Worm (Caenorhabditis elegans) whole organism, L1 larva: Measurements from ENCODE around the gene fbxa-154.

Source experiments
- C34B4.2 ChIP-seq: sonication (generic microtip); optimal IDR thresholded peaks from 2 replicates; lab custom pipeline; 2017; ENCODE audit warnings: mild to moderate bottlenecking, missing genetic modification characterization, missing compliant biosample characterization
- F16B12.6 ChIP-seq: fragments of 150-350 bp; optimal IDR thresholded peaks from 2 replicates; lab custom pipeline; 2014; ENCODE audit warnings: missing biosample characterization, missing genetic modification characterization
- aha-1 ChIP-seq: fragments of 150-350 bp; optimal IDR thresholded peaks from 2 replicates; lab custom pipeline; 2014; ENCODE audit warnings: missing biosample characterization, missing genetic modification characterization
- ama-1 ChIP-seq: fragments of 150-350 bp; optimal IDR thresholded peaks from 2 replicates; lab custom pipeline; 2014
- blmp-1 ChIP-seq: fragments of 150-350 bp; optimal IDR thresholded peaks from 2 replicates; lab custom pipeline; 2014; ENCODE audit warnings: missing biosample characterization, missing genetic modification characterization
- ceh-63 ChIP-seq: fragments of 200-800 bp; sonication (Bioruptor generic); optimal IDR thresholded peaks from 2 replicates; lab custom pipeline; 2018; ENCODE audit warnings: mild to moderate bottlenecking, missing genetic modification characterization, missing compliant biosample characterization
- ceh-8 ChIP-seq: fragments of 200-800 bp; sonication (Bioruptor generic); optimal IDR thresholded peaks from 2 replicates; lab custom pipeline; 2018; ENCODE audit warnings: mild to moderate bottlenecking, missing genetic modification characterization, moderate library complexity, missing compliant biosample characterization
- ceh-90 ChIP-seq: sonication (generic microtip); optimal IDR thresholded peaks from 2 replicates; lab custom pipeline; 2016; ENCODE audit warnings: missing genetic modification characterization, missing compliant biosample characterization
- dpl-1 ChIP-seq, 3 experiments: fragments of 150-350 bp in 2 of 3; sonication (generic microtip) in 1 of 3; optimal IDR thresholded peaks; 2 replicates each; lab custom pipeline; 2014 to 2017; ENCODE audit warnings: missing biosample characterization in 3 of 3, missing genetic modification characterization in 3 of 3, missing genetic modification reagents in 3 of 3
- efl-1 ChIP-seq, 4 experiments: fragments of 150-350 bp; optimal IDR thresholded peaks in 3 of 4; peaks in 1 of 4; 1 replicate in 1 of 4; 2 replicates in 3 of 4; lab custom pipeline; 2014; ENCODE audit warnings: missing biosample characterization in 2 of 4, missing genetic modification characterization in 2 of 4, missing genetic modification reagents in 2 of 4
- elt-3 ChIP-seq, 6 experiments: fragments of 150-350 bp in 1 of 6; sonication (generic microtip); optimal IDR thresholded peaks; 2 replicates each; lab custom pipeline; 2017 to 2018; ENCODE audit warnings: missing biosample characterization in 6 of 6, missing genetic modification characterization in 6 of 6, inconsistent platforms in 1 of 6
- fkh-10 ChIP-seq: sonication (generic microtip); optimal IDR thresholded peaks from 2 replicates; lab custom pipeline; 2017; ENCODE audit warnings: missing biosample characterization, missing genetic modification reagents, missing genetic modification characterization
- hlh-4 ChIP-seq: sonication (generic microtip); optimal IDR thresholded peaks from 2 replicates; lab custom pipeline; 2016; ENCODE audit warnings: mild to moderate bottlenecking, missing genetic modification characterization, missing compliant biosample characterization
- irx-1 ChIP-seq: sonication (generic microtip); optimal IDR thresholded peaks from 2 replicates; lab custom pipeline; 2016; ENCODE audit warnings: missing genetic modification characterization, missing compliant biosample characterization
- isw-1 ChIP-seq: fragments of 200-800 bp; sonication (Bioruptor generic); IDR thresholded peaks from 2 replicates; pipeline ENCODE4 v1.3.6; 2022; ENCODE audit warnings: missing genetic modification characterization, missing compliant biosample characterization
- lsy-2 ChIP-seq, 2 experiments: fragments of 150-350 bp; optimal IDR thresholded peaks; 2 replicates each; lab custom pipeline; 2014; ENCODE audit warnings: missing biosample characterization in 2 of 2, missing genetic modification characterization in 2 of 2
- mab-9 ChIP-seq: fragments of 200-800 bp; sonication (Bioruptor generic); IDR thresholded peaks from 2 replicates; pipeline ENCODE4 v1.3.6; 2022; ENCODE audit warnings: missing genetic modification reagents, missing genetic modification characterization, missing compliant biosample characterization
- mef-2 ChIP-seq: fragments of 150-350 bp; optimal IDR thresholded peaks from 2 replicates; lab custom pipeline; 2014; ENCODE audit warnings: missing biosample characterization, missing genetic modification characterization
- nhr-47 ChIP-seq: sonication (generic microtip); optimal IDR thresholded peaks from 2 replicates; lab custom pipeline; 2016; ENCODE audit warnings: mild to moderate bottlenecking, missing genetic modification characterization, moderate library complexity, missing compliant biosample characterization
- nhr-76 ChIP-seq: sonication (generic microtip); optimal IDR thresholded peaks from 2 replicates; lab custom pipeline; 2017; ENCODE audit warnings: missing biosample characterization, missing genetic modification characterization
- nhr-77 ChIP-seq: fragments of 150-350 bp; optimal IDR thresholded peaks from 2 replicates; lab custom pipeline; 2014; ENCODE audit warnings: missing biosample characterization, missing genetic modification characterization
- nhr-84 ChIP-seq: sonication (generic microtip); optimal IDR thresholded peaks from 2 replicates; lab custom pipeline; 2017; ENCODE audit warnings: missing biosample characterization, missing genetic modification characterization
- nhr-85 ChIP-seq: sonication (generic microtip); peaks from one replicate; lab custom pipeline; 2016; ENCODE audit warnings: missing genetic modification characterization, inconsistent platforms, missing compliant biosample characterization
- nhr-90 ChIP-seq: sonication (generic microtip); optimal IDR thresholded peaks from 2 replicates; lab custom pipeline; 2016; ENCODE audit warnings: mild to moderate bottlenecking, missing genetic modification characterization, missing compliant biosample characterization; ENCODE audit not compliant: poor library complexity
- pag-3 ChIP-seq: sonication (generic microtip); optimal IDR thresholded peaks from 2 replicates; lab custom pipeline; 2017; ENCODE audit warnings: missing genetic modification characterization, mild to moderate bottlenecking, missing compliant biosample characterization, antibody characterized with exemption, borderline replicate concordance; ENCODE audit not compliant: insufficient read depth
- pax-3 ChIP-seq: fragments of 200-800 bp; sonication (Bioruptor generic); optimal IDR thresholded peaks from 2 replicates; lab custom pipeline; 2018; ENCODE audit warnings: mild to moderate bottlenecking, missing genetic modification characterization, moderate library complexity, missing compliant biosample characterization
- pqm-1 ChIP-seq: sonication (generic microtip); optimal IDR thresholded peaks from 3 replicates; lab custom pipeline; 2017; ENCODE audit warnings: missing biosample characterization, missing genetic modification characterization
- rnt-1 ChIP-seq: sonication (generic microtip); optimal IDR thresholded peaks from 2 replicates; lab custom pipeline; 2016; ENCODE audit warnings: mild to moderate bottlenecking, missing genetic modification characterization, moderate library complexity, missing compliant biosample characterization
- snpc-4 ChIP-seq: fragments of 150-350 bp; optimal IDR thresholded peaks from 2 replicates; lab custom pipeline; 2014; ENCODE audit warnings: missing biosample characterization, missing genetic modification characterization
- swsn-7 ChIP-seq: sonication (generic microtip); optimal IDR thresholded peaks from 2 replicates; lab custom pipeline; 2016; ENCODE audit warnings: missing genetic modification characterization, missing compliant biosample characterization
- tlp-1 ChIP-seq: fragments of 150-350 bp; optimal IDR thresholded peaks from 2 replicates; lab custom pipeline; 2014; ENCODE audit warnings: missing biosample characterization, missing genetic modification characterization
- zag-1 ChIP-seq: fragments of 150-350 bp; optimal IDR thresholded peaks from 2 replicates; lab custom pipeline; 2014; ENCODE audit warnings: missing biosample characterization, missing genetic modification characterization
- zip-4 ChIP-seq: fragments of 200-800 bp; sonication (Bioruptor generic); optimal IDR thresholded peaks from 2 replicates; lab custom pipeline; 2018; ENCODE audit warnings: mild to moderate bottlenecking, missing genetic modification characterization, moderate library complexity, missing compliant biosample characterization
- ztf-11 ChIP-seq, 2 experiments: sonication (generic microtip); optimal IDR thresholded peaks; 2 replicates each; lab custom pipeline; 2016 to 2017; ENCODE audit warnings: missing genetic modification characterization in 2 of 2, missing biosample characterization in 1 of 2, missing compliant biosample characterization in 1 of 2
- ztf-4 ChIP-seq: fragments of 150-350 bp; optimal IDR thresholded peaks from 2 replicates; lab custom pipeline; 2014; ENCODE audit warnings: missing biosample characterization, missing genetic modification characterization

fbxa-154 gene

DNA sequence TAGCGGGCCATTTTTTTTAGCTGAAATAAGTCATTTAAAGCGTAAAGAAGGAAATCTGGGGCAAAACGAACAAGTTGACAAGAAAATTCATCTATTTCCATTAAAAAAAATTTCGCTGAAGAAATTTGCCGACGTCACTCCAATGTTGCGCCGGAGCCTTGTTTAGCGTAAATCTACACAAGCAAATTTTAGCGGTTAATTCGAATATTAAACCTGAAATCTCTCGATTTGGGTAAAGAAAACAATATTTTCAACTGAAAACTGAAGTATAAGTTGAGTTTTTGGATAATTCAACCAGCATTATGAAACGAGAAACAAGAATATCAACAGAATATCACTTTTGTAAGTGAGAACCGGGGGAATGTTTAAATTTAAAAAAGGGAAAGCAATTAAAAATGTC is 26.6 kb downstream of the fbxa-154 start, which contains the start of gene F28F8.9 (continued):
- no peak for TF ChIP-seq irx-1
- TF ChIP-seq efl-1 (optimal IDR thresholded peaks at IDR 0.05; lab: Kevin White, UChicago): peak; percentile 44 to 94
- peak; percentile 93 to 99 for TF ChIP-seq efl-1 (GFP tag; optimal IDR thresholded peaks at IDR 0.05 in 1 of 2; lab: Kevin White, UChicago)
- TF ChIP-seq pag-3 (tag; lab: Kevin White, UChicago): no peak
- no peak for TF ChIP-seq C34B4.2 (tag; lab: Kevin White, UChicago)
- no peak for TF ChIP-seq ceh-90
- TF ChIP-seq lsy-2 (tag; optimal IDR thresholded peaks at IDR 0.05; lab: Kevin White, UChicago): peak; percentile 67 to 80
- peak; percentile 40 for TF ChIP-seq snpc-4
- peak; percentile 40 for TF ChIP-seq nhr-90 (tag; lab: Kevin White, UChicago)

DNA sequence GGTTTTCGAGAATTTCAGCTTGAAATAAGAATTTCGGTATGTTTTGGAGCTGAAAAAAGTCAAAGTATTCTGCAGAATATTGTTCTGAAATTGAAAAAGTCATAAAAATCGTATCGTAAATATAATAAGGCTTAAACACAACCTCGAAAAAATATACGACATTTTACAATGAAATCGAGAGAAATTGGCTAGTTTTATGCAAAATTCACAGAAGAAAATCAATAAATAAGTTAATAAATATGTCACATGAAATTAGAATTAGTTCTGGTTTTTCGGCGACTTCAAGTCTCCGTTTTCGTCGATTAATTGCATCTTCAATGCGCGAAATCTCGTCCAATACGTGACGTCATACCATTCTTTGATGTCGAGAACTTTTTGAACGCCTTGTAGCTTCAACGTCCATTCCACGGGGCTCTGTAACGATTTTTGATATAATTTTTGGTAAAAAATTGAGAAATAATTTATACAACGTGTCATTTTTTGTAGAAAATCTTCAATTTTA is 27.5 kb downstream of the fbxa-154 start, which contains the start of gene atx-3:
atx-3 (minus strand) TSS at position 51 of the 502 bp plus-strand sequence.
- TF ChIP-seq mab-9 (no peak), F16B12.6 (no peak), hlh-4 (tag; lab: Kevin White, UChicago) (no peak), ama-1 (lab: Kevin White, UChicago) (no peak), efl-1 (optimal IDR thresholded peaks at IDR 0.05; lab: Kevin White, UChicago) (no peak), efl-1 (GFP tag; optimal IDR thresholded peaks at IDR 0.05 in 1 of 2; lab: Kevin White, UChicago) (peak in 1 of 2 experiments; percentile 4), zag-1 (tag; lab: Kevin White, UChicago) (no peak), zip-4 (GFP tag; lab: Kevin White, UChicago) (no peak), nhr-47 (tag; lab: Kevin White, UChicago) (no peak), nhr-85 (peak; percentile 54), blmp-1 (tag; lab: Kevin White, UChicago) (peak; percentile 56), elt-3 (tag; optimal IDR thresholded peaks at IDR 0.05; lab: Kevin White, UChicago) (peak in 1 of 6 experiments; percentile 19)
- TF ChIP-seq, all 84 proteins: peak for 4

DNA sequence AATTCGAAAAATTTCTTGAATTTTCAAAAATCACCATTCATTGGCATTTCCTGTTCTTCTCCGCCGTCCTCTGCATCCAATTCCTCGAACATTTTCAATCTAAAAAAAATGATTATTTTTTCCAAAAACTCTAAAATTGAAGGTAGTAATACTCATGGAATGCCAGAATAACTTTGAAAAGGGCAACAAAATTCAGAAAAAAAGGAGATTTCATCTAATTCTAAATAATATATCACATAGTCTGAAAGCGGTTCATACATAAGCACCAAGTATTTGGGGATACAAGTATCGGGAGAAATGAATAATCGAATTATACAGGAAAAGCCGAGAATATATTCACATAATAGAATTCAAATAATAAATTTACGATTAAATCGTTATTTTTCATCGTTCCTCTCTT is 29.6 kb downstream of the fbxa-154 start, which contains the start of gene mdt-28:
mdt-28 (minus strand) TSS at position 101 of the 400 bp plus-strand sequence.
- TF ChIP-seq ztf-11 (tag; optimal IDR thresholded peaks at IDR 0.05; lab: Kevin White, UChicago) (no peak), ceh-63 (no peak)

DNA sequence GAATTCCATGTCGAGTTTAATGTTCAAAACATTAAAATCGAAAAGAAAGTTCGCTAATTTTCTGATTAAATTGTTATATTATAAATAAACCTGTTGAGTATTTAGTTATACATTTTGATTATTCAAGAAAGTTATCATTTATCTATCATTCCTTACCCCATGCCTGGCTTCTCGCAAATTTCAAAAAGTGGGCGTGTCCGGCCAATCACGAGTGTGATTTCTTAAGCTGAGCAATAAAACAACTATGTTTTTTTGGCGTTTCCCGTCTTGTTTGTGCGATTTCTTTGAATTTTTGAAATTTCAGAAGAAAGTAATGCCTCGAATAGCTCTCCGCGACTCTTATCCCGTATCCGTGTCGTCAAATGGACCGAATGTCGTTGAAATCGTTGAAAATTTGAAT is 32.3 kb downstream of the fbxa-154 start, which contains the start of gene fbxa-94:
fbxa-94 (plus strand) TSS at position 301 of the 400 bp plus-strand sequence.
- TF ChIP-seq pag-3 (tag; lab: Kevin White, UChicago) (no peak), F16B12.6 (no peak), ztf-4 (tag; lab: Kevin White, UChicago) (no peak), zip-4 (GFP tag; lab: Kevin White, UChicago) (no peak), dpl-1 (GFP tag; optimal IDR thresholded peaks at IDR 0.05; lab: Kevin White, UChicago) (no peak), aha-1 (tag; lab: Kevin White, UChicago) (no peak), pax-3 (tag; lab: Kevin White, UChicago) (no peak), nhr-76 (tag; lab: Kevin White, UChicago) (no peak), pqm-1 (tag; lab: Kevin White, UChicago) (no peak), nhr-84 (tag; lab: Kevin White, UChicago) (no peak), tlp-1 (tag; lab: Kevin White, UChicago) (no peak), swsn-7 (no peak), nhr-47 (tag; lab: Kevin White, UChicago) (no peak), mef-2 (no peak), rnt-1 (tag; lab: Kevin White, UChicago) (no peak)
- TF ChIP-seq, all 84 proteins: peak for 0

DNA sequence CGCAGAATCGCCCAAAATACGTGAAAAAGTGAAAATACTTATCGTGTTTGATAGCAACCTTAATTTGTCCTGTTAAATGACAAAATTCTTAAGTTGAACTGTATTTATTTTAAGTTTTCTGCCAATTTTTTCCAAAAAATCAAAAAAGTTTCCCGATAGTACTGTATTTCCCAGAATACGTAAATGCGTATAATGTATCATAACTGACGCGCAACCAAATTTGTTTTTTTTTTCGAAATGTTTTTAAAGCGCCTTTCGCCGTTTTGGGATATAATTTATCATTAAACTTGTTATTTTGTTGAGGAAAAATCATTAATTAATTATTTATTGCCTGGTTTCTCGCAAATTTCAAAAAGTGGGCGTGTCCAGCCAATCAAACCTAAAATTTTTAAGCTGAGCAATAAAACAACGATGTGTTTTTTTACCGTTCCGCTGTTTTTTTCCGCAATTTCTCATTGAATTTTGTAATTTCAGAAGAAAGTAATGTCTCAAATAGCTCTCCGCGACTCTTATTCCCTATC is 33.9 kb downstream of the fbxa-154 start, which contains the start of gene fbxa-95:
fbxa-95 (plus strand) TSS at position 471 of the 521 bp plus-strand sequence.
- TF ChIP-seq hlh-4 (tag; lab: Kevin White, UChicago) (no peak), isw-1 (GFP tag; lab: Robert Waterston, UW) (no peak), nhr-77 (no peak), ceh-8 (GFP tag; lab: Kevin White, UChicago) (no peak), fkh-10 (GFP tag; lab: Kevin White, UChicago) (no peak)
